Worm (Caenorhabditis elegans): ENCODE measurements around the gene R151.8.

Gene R151.8

ce11 chrIII:7184022-7184421, 45.6 kb downstream of the R151.8 start, which contains the start of gene yju-2 (continued):
- no peak for TF ChIP-seq pha-4 (GFP tag; IDR thresholded peaks at IDR 0.05)
- peak; percentile 3 for TF ChIP-seq pha-4 (tag; optimal IDR thresholded peaks at IDR 0.05)
- peak; percentile 32 for TF ChIP-seq nhr-77 (tag; optimal IDR thresholded peaks at IDR 0.05)
- TF ChIP-seq set-16 (GFP tag; IDR thresholded peaks at IDR 0.05): no peak
- TF ChIP-seq ama-1 (optimal IDR thresholded peaks at IDR 0.05): peak; percentile 1
- TF ChIP-seq nhr-102 (tag; optimal IDR thresholded peaks at IDR 0.05): no peak
- peak in 1 of 2 experiments; percentile 47 for TF ChIP-seq hif-1 (tag; optimal IDR thresholded peaks at IDR 0.05)
- TF ChIP-seq ztf-7 (tag; optimal IDR thresholded peaks at IDR 0.05): peak; percentile 18
- TF ChIP-seq daf-16 (GFP tag; optimal IDR thresholded peaks at IDR 0.05): no peak
- TF ChIP-seq daf-16 (tag; optimal IDR thresholded peaks at IDR 0.05): peak; percentile 66
- no peak for TF ChIP-seq Y75B8A.6 (GFP tag; IDR thresholded peaks at IDR 0.05)
- peak; percentile 62 for TF ChIP-seq T20F7.1 (GFP tag; optimal IDR thresholded peaks at IDR 0.05)
- TF ChIP-seq nhr-28 (tag; optimal IDR thresholded peaks at IDR 0.05): peak; percentile 11

- TF ChIP-seq egl-27 (tag; optimal IDR thresholded peaks at IDR 0.05) (no peak), lin-38 (GFP tag; IDR thresholded peaks at IDR 0.05) (peak; percentile 75), ceh-82 (tag; optimal IDR thresholded peaks at IDR 0.05) (no peak), ceh-44 (GFP tag; IDR thresholded peaks at IDR 0.05) (no peak), zip-11 (GFP tag; IDR thresholded peaks at IDR 0.05) (no peak), ztf-11 (tag; optimal IDR thresholded peaks at IDR 0.05) (no peak), madf-9 (GFP tag; conservative IDR thresholded peaks at IDR 0.05) (no peak), pqm-1 (tag; optimal IDR thresholded peaks at IDR 0.05) (peak; percentile 4), cey-2 (tag; optimal IDR thresholded peaks at IDR 0.05; ENCODE audit: borderline replicate concordance, insufficient read depth) (no peak), rbr-2 (tag; optimal IDR thresholded peaks at IDR 0.05) (no peak), set-16 (GFP tag; IDR thresholded peaks at IDR 0.05) (no peak), lim-7 (GFP tag; IDR thresholded peaks at IDR 0.05) (0 out of 2 replicates have a peak, but pooled peaks have one; percentile 3), nhr-42 (GFP tag; IDR thresholded peaks at IDR 0.05) (no peak), ztf-7 (tag; optimal IDR thresholded peaks at IDR 0.05) (no peak), mep-1 (tag; optimal IDR thresholded peaks at IDR 0.05) (peak; percentile 63), zfp-3 (GFP tag; conservative IDR thresholded peaks at IDR 0.05) (0 out of 2 replicates have a peak, but pooled peaks have one; percentile 47), Y75B8A.6 (GFP tag; IDR thresholded peaks at IDR 0.05) (no peak), hmg-1.1 (GFP tag; IDR thresholded peaks at IDR 0.05) (peak; percentile 65; the same call in 1 of the 2 replicates), spr-1 (tag; optimal IDR thresholded peaks at IDR 0.05) (no peak), snpc-1.2 (GFP tag; IDR thresholded peaks at IDR 0.05) (no peak), spr-3 (GFP tag; optimal IDR thresholded peaks at IDR 0.05) (no peak), daf-8 (GFP tag; IDR thresholded peaks at IDR 0.05) (no peak), lin-29 (GFP tag; IDR thresholded peaks at IDR 0.05) (no peak), ama-1 (optimal IDR thresholded peaks at IDR 0.05) (peak; percentile 76), duxl-1 (tag; optimal IDR thresholded peaks at IDR 0.05; ENCODE audit: poor library complexity) (no peak), zfp-2 (tag; optimal IDR thresholded peaks at IDR 0.05) (peak; percentile 33), T20F7.1 (GFP tag; optimal IDR thresholded peaks at IDR 0.05) (peak; percentile 61), dpl-1 (GFP tag; optimal IDR thresholded peaks at IDR 0.05) (peak; percentile 41), lir-3 (tag; optimal IDR thresholded peaks at IDR 0.05) (no peak), aly-2 (tag; optimal IDR thresholded peaks at IDR 0.05) (no peak), nhr-11 (tag; optimal IDR thresholded peaks at IDR 0.05) (no peak), F37D6.2 (tag; optimal IDR thresholded peaks at IDR 0.05) (no peak), vab-7 (GFP tag; IDR thresholded peaks at IDR 0.05) (no peak), D1046.2 (GFP tag; IDR thresholded peaks at IDR 0.05) (no peak), zag-1 (tag; optimal IDR thresholded peaks at IDR 0.05) (no peak), ceh-62 (tag; optimal IDR thresholded peaks at IDR 0.05) (no peak), unc-130 (GFP tag; optimal IDR thresholded peaks at IDR 0.05) (no peak), ZK546.5 (tag; optimal IDR thresholded peaks at IDR 0.05) (no peak), dve-1 (tag; optimal IDR thresholded peaks at IDR 0.05; ENCODE audit: insufficient read depth) (peak; percentile 33), saeg-2 (GFP tag; IDR thresholded peaks at IDR 0.05) (no peak), nhr-41 (GFP tag; IDR thresholded peaks at IDR 0.05) (no peak), daf-19 (GFP tag; conservative IDR thresholded peaks at IDR 0.05) (no peak), hlh-11 (tag; optimal IDR thresholded peaks at IDR 0.05) (peak; percentile 65)
These were observed 47.8 kb downstream of the R151.8 start, which contains the start of gene epg-4 for ce11 chrIII:7181822-7182221. Gene epg-4, plus strand, starts transcription at chrIII:7182167.

All from whole organism, L4 larva.